Fruit fly (Drosophila melanogaster) whole organism, embryonic: ENCODE results near the gene CG11842.
A peak's percentile ranks its signal among the peaks of the same experiment; 100 is the strongest.

Experiments
- ATbp ChIP-seq: fragments of 200-800 bp; sonication (Bioruptor generic); optimal IDR thresholded peaks from 2 replicates; lab custom pipeline; 2017; ENCODE audit warnings: missing biosample characterization, mild to moderate bottlenecking, missing genetic modification characterization, missing genetic modification reagents
- Antp ChIP-seq: fragments of 200-800 bp; sonication (Bioruptor generic); optimal IDR thresholded peaks from 3 replicates; lab custom pipeline; 2016; ENCODE audit warnings: missing biosample characterization, missing genetic modification characterization
- C15 ChIP-seq: fragments of 200-800 bp; sonication (Bioruptor generic); IDR thresholded peaks from 3 replicates; pipeline ENCODE4 v1.3.6; 2022; ENCODE audit warnings: missing biosample characterization, missing genetic modification characterization
- CG10462 ChIP-seq: fragments of 200-800 bp; sonication (Bioruptor generic); optimal IDR thresholded peaks from 2 replicates; lab custom pipeline; 2016; ENCODE audit warnings: missing biosample characterization, missing genetic modification characterization
- CG12391 ChIP-seq: fragments of 200-800 bp; sonication (Bioruptor generic); optimal IDR thresholded peaks from 3 replicates; lab custom pipeline; 2018; ENCODE audit warnings: missing biosample characterization, mild to moderate bottlenecking, missing genetic modification characterization, moderate library complexity
- CG12769 ChIP-seq: fragments of 200-800 bp; sonication (Bioruptor generic); optimal IDR thresholded peaks from 2 replicates; lab custom pipeline; 2019; ENCODE audit warnings: missing biosample characterization, mild to moderate bottlenecking, missing genetic modification characterization, moderate library complexity
- CG13123 ChIP-seq: fragments of 200-800 bp; sonication (Bioruptor generic); optimal IDR thresholded peaks from 2 replicates; lab custom pipeline; 2016; ENCODE audit warnings: missing biosample characterization, missing genetic modification characterization
- CG13775 ChIP-seq: fragments of 200-800 bp; sonication (Bioruptor generic); optimal IDR thresholded peaks from 3 replicates; lab custom pipeline; 2017; ENCODE audit warnings: missing biosample characterization, mild to moderate bottlenecking, missing genetic modification characterization
- CG14014 ChIP-seq: fragments of 200-800 bp; sonication (Bioruptor generic); IDR thresholded peaks from 2 replicates; pipeline ENCODE4 v1.3.6; 2022; ENCODE audit warnings: missing biosample characterization, missing genetic modification characterization
- CG15479 ChIP-seq: fragments of 200-800 bp; sonication (Bioruptor generic); optimal IDR thresholded peaks from 3 replicates; lab custom pipeline; 2019; ENCODE audit warnings: missing biosample characterization, mild to moderate bottlenecking, missing genetic modification characterization, moderate library complexity
- CG15514 ChIP-seq: fragments of 200-800 bp; sonication (Bioruptor generic); optimal IDR thresholded peaks from 3 replicates; lab custom pipeline; 2017; ENCODE audit warnings: missing biosample characterization, missing genetic modification characterization, mild to moderate bottlenecking, moderate library complexity, missing genetic modification reagents
- CG18011 ChIP-seq: fragments of 200-800 bp; sonication (Bioruptor generic); optimal IDR thresholded peaks from 2 replicates; lab custom pipeline; 2017; ENCODE audit warnings: missing biosample characterization, missing genetic modification characterization, mild to moderate bottlenecking, moderate library complexity, missing genotype
- CG2202 ChIP-seq: fragments of 200-800 bp; sonication (Bioruptor generic); optimal IDR thresholded peaks from 2 replicates; lab custom pipeline; 2018; ENCODE audit warnings: missing biosample characterization, mild to moderate bottlenecking, missing genetic modification characterization
- CG31224 ChIP-seq: fragments of 200-800 bp; sonication (Bioruptor generic); IDR thresholded peaks from 2 replicates; pipeline ENCODE4 v1.3.6; 2022; ENCODE audit warnings: missing biosample characterization, missing genetic modification characterization
- CG34376 ChIP-seq: fragments of 200-800 bp; sonication (Bioruptor generic); optimal IDR thresholded peaks from 2 replicates; lab custom pipeline; 2018; ENCODE audit warnings: missing biosample characterization, mild to moderate bottlenecking, missing genetic modification characterization
- CG3726 ChIP-seq: fragments of 200-800 bp; sonication (Bioruptor generic); IDR thresholded peaks from 3 replicates; pipeline ENCODE4, ENCODE4 v1.3.6; 2022; ENCODE audit warnings: missing biosample characterization, missing genetic modification characterization
- CG4404 ChIP-seq: fragments of 200-800 bp; sonication (Bioruptor generic); IDR thresholded peaks from 2 replicates; pipeline ENCODE4 v1.3.6; 2022; ENCODE audit warnings: missing biosample characterization, missing genetic modification characterization
- CG6683 ChIP-seq: fragments of 200-800 bp; sonication (Bioruptor generic); optimal IDR thresholded peaks from 2 replicates; lab custom pipeline; 2017; ENCODE audit warnings: missing biosample characterization, mild to moderate bottlenecking, missing genetic modification characterization, missing genetic modification reagents
- CG7372 ChIP-seq: fragments of 200-800 bp; sonication (Bioruptor generic); IDR thresholded peaks from 2 replicates; pipeline ENCODE4 v1.3.6; 2022; ENCODE audit warnings: missing biosample characterization, missing genetic modification characterization
- CG7556 ChIP-seq: fragments of 200-800 bp; sonication (Bioruptor generic); optimal IDR thresholded peaks from 2 replicates; lab custom pipeline; 2017; ENCODE audit warnings: missing biosample characterization, mild to moderate bottlenecking, missing genetic modification characterization
- CG7745 ChIP-seq: fragments of 200-800 bp; sonication (Bioruptor generic); optimal IDR thresholded peaks from 2 replicates; lab custom pipeline; 2018; ENCODE audit warnings: missing biosample characterization, mild to moderate bottlenecking, missing genetic modification characterization, moderate library complexity
- CG9215 ChIP-seq: fragments of 200-800 bp; sonication (Bioruptor generic); IDR thresholded peaks from 2 replicates; pipeline ENCODE4 v1.3.6; 2022; ENCODE audit warnings: missing biosample characterization, missing genetic modification characterization
- Hand ChIP-seq: fragments of 200-800 bp; sonication (Bioruptor generic); optimal IDR thresholded peaks from 2 replicates; lab custom pipeline; 2017; ENCODE audit warnings: mild to moderate bottlenecking, missing biosample characterization, missing genetic modification reagents, missing genetic modification characterization
- Hmr ChIP-seq: fragments of 200-800 bp; sonication (Bioruptor generic); optimal IDR thresholded peaks from 3 replicates; lab custom pipeline; 2017; ENCODE audit warnings: mild to moderate bottlenecking, missing biosample characterization, missing genetic modification reagents, missing genetic modification characterization
- Hr78 ChIP-seq, 2 experiments: fragments of 200-800 bp in 1 of 2; fragments of >200 bp in 1 of 2; sonication (Bioruptor generic) in 1 of 2; optimal IDR thresholded peaks; 2 replicates each; lab custom pipeline; 2017 to 2019; ENCODE audit warnings: missing biosample characterization in 2 of 2, missing genetic modification characterization in 2 of 2, mild to moderate bottlenecking in 1 of 2, moderate library complexity in 1 of 2
- Kr ChIP-seq: fragments of 200-800 bp; sonication (Bioruptor generic); optimal IDR thresholded peaks from 2 replicates; lab custom pipeline; 2017; ENCODE audit warnings: missing biosample characterization, mild to moderate bottlenecking, missing genetic modification characterization
- NC2β ChIP-seq: fragments of 200-800 bp; sonication (Bioruptor generic); optimal IDR thresholded peaks from 2 replicates; lab custom pipeline; 2016; ENCODE audit warnings: missing biosample characterization, missing genetic modification characterization
- NK7.1 ChIP-seq: fragments of 200-800 bp; sonication (Bioruptor generic); optimal IDR thresholded peaks from 3 replicates; lab custom pipeline; 2016; ENCODE audit warnings: missing biosample characterization, missing genetic modification characterization
- Neu2 ChIP-seq: fragments of 200-800 bp; sonication (Bioruptor generic); optimal IDR thresholded peaks from 3 replicates; lab custom pipeline; 2016; ENCODE audit warnings: missing biosample characterization, missing genetic modification characterization, borderline replicate concordance
- Nf-YB ChIP-seq: fragments of 200-800 bp; sonication (Bioruptor generic); optimal IDR thresholded peaks from 3 replicates; lab custom pipeline; 2019; ENCODE audit warnings: missing biosample characterization, mild to moderate bottlenecking, missing genetic modification characterization, moderate library complexity
- PHDP ChIP-seq: fragments of 200-800 bp; sonication (Bioruptor generic); optimal IDR thresholded peaks from 3 replicates; lab custom pipeline; 2018; ENCODE audit warnings: missing biosample characterization, mild to moderate bottlenecking, missing genetic modification characterization, moderate library complexity
- Poxn ChIP-seq: fragments of 200-800 bp; sonication (Bioruptor generic); IDR thresholded peaks from 2 replicates; pipeline ENCODE4 v1.3.6; 2022; ENCODE audit warnings: missing biosample characterization, missing genetic modification characterization
- Sox102F ChIP-seq: fragments of 200-800 bp; sonication (Bioruptor generic); optimal IDR thresholded peaks from 2 replicates; lab custom pipeline; 2018; ENCODE audit warnings: missing biosample characterization, mild to moderate bottlenecking, missing genetic modification characterization, moderate library complexity
- Xbp1 ChIP-seq: fragments of 200-800 bp; sonication (Bioruptor generic); optimal IDR thresholded peaks from 3 replicates; lab custom pipeline; 2016; ENCODE audit warnings: missing biosample characterization, mild to moderate bottlenecking, missing genetic modification characterization
- ap ChIP-seq: fragments of 200-800 bp; sonication (Bioruptor generic); IDR thresholded peaks from 2 replicates; pipeline ENCODE4 v1.3.6; 2022; ENCODE audit warnings: missing biosample characterization, missing genetic modification characterization
- br ChIP-seq: fragments of >200 bp; optimal IDR thresholded peaks from 2 replicates; lab custom pipeline; 2017
- cas ChIP-seq: fragments of 200-800 bp; sonication (Bioruptor generic); IDR thresholded peaks from 2 replicates; pipeline ENCODE4 v1.3.6; 2022; ENCODE audit warnings: missing biosample characterization, missing genetic modification characterization
- caup ChIP-seq: fragments of 200-800 bp; sonication (Bioruptor generic); optimal IDR thresholded peaks from 3 replicates; lab custom pipeline; 2017; ENCODE audit warnings: missing biosample characterization, mild to moderate bottlenecking, missing genetic modification characterization, moderate library complexity; ENCODE audit not compliant: severe bottlenecking
- cg ChIP-seq: fragments of 200-800 bp; sonication (Bioruptor generic); optimal IDR thresholded peaks from 3 replicates; lab custom pipeline; 2019; ENCODE audit warnings: missing biosample characterization, mild to moderate bottlenecking, missing genetic modification characterization, moderate library complexity
- dm ChIP-seq: fragments of 200-800 bp; sonication (Bioruptor generic); optimal IDR thresholded peaks from 3 replicates; lab custom pipeline; 2016; ENCODE audit warnings: missing biosample characterization, missing genetic modification characterization
- hbn ChIP-seq: fragments of 200-800 bp; sonication (Bioruptor generic); IDR thresholded peaks from 2 replicates; pipeline ENCODE4 v1.3.6; 2022; ENCODE audit warnings: missing biosample characterization, missing genetic modification characterization; ENCODE audit not compliant: partially characterized antibody
- nerfin-1 ChIP-seq: fragments of 200-800 bp; sonication (Bioruptor generic); optimal IDR thresholded peaks from 3 replicates; lab custom pipeline; 2019; ENCODE audit warnings: missing biosample characterization, mild to moderate bottlenecking, missing genetic modification characterization, moderate library complexity
- nmo ChIP-seq: fragments of 200-800 bp; sonication (Bioruptor generic); optimal IDR thresholded peaks from 2 replicates; lab custom pipeline; 2018; ENCODE audit warnings: missing biosample characterization, mild to moderate bottlenecking, missing genetic modification characterization, moderate library complexity
- onecut ChIP-seq: fragments of 200-800 bp; sonication (Bioruptor generic); IDR thresholded peaks from 2 replicates; pipeline ENCODE4 v1.3.6; 2022; ENCODE audit warnings: missing biosample characterization, missing genetic modification characterization
- peb ChIP-seq: fragments of 200-800 bp; sonication (Bioruptor generic); IDR thresholded peaks from 2 replicates; pipeline ENCODE4 v1.3.6; 2022; ENCODE audit warnings: missing biosample characterization, missing genetic modification characterization
- phol ChIP-seq: fragments of 200-800 bp; sonication (Bioruptor generic); optimal IDR thresholded peaks from 3 replicates; lab custom pipeline; 2018; ENCODE audit warnings: missing biosample characterization, mild to moderate bottlenecking, missing genetic modification characterization, moderate library complexity
- rib ChIP-seq: fragments of 200-800 bp; sonication (Bioruptor generic); IDR thresholded peaks from 2 replicates; pipeline ENCODE4 v1.3.6; 2022; ENCODE audit warnings: missing biosample characterization, missing genetic modification characterization
- sim ChIP-seq: fragments of 200-800 bp; sonication (Bioruptor generic); IDR thresholded peaks from 2 replicates; pipeline ENCODE4 v1.3.6; 2022; ENCODE audit warnings: missing biosample characterization, missing genetic modification characterization
- slp2 ChIP-seq: fragments of 200-800 bp; sonication (Bioruptor generic); optimal IDR thresholded peaks from 2 replicates; lab custom pipeline; 2016; ENCODE audit warnings: missing biosample characterization, missing genetic modification characterization
- stwl ChIP-seq: fragments of 200-800 bp; sonication (Bioruptor generic); optimal IDR thresholded peaks from 3 replicates; lab custom pipeline; 2018; ENCODE audit warnings: missing biosample characterization, mild to moderate bottlenecking, missing genetic modification characterization, moderate library complexity
- toy ChIP-seq: fragments of 200-800 bp; sonication (Bioruptor generic); IDR thresholded peaks from 2 replicates; pipeline ENCODE4 v1.3.6; 2022; ENCODE audit warnings: missing biosample characterization, missing genetic modification characterization

The CG11842 gene

DNA sequence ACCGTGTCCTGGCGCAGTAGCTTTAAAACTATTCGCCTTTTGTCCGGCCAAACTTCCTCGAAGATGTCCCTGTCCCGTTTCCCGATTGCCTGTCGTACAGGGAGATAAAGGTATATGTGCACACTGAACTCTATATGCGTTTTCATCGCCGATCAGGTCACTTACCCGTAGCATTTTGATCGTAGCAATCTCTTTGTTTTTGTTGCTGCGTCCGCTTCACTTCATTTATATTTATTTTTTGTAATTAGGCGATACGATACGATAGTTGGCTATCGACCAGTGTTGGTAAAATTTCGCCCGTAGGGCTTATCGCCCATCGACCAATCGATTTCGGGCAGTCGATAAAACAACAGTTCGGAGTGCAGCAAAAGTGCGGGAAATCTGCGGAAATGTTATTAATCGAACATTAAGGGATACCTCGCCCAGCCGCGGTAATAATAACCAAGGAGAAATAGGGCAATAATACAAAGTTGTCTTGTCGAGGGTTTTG lies 10.3 kb downstream of the CG11842 start, which contains the start of the genes Cul5 and Bicra (continued):
- TF ChIP-seq caup (no peak), cas (GFP tag; lab: Robert Waterston, UW) (no peak), ap (no peak), Hand (GFP tag; lab: Kevin White, UChicago) (no peak), CG10462 (GFP tag; lab: Kevin White, UChicago) (no peak), C15 (no peak), stwl (peak; percentile 72), CG2202 (no peak), CG15514 (GFP tag; lab: Kevin White, UChicago) (peak; percentile 32), CG34376 (peak; percentile 35), Hmr (GFP tag; lab: Kevin White, UChicago) (no peak), Nf-YB (GFP tag; lab: Kevin White, UChicago) (no peak), CG12769 (tag; lab: Kevin White, UChicago) (no peak), Poxn (GFP tag; lab: Robert Waterston, UW) (no peak), Xbp1 (GFP tag; lab: Kevin White, UChicago) (no peak), CG3726 (GFP tag; lab: Robert Waterston, UW) (no peak), Kr (GFP tag; lab: Kevin White, UChicago) (no peak), CG4404 (GFP tag; lab: Robert Waterston, UW) (no peak), peb (GFP tag; lab: Robert Waterston, UW) (no peak), CG13775 (GFP tag; lab: Kevin White, UChicago) (no peak), CG18011 (GFP tag; lab: Kevin White, UChicago) (no peak), CG7372 (GFP tag; lab: Robert Waterston, UW) (no peak), ATbp (GFP tag; lab: Kevin White, UChicago) (no peak), phol (tag; lab: Kevin White, UChicago) (no peak), slp2 (no peak), Antp (GFP tag; lab: Kevin White, UChicago) (peak; percentile 3), hbn (GFP tag; lab: Robert Waterston, UW) (peak; percentile 87), PHDP (tag; lab: Kevin White, UChicago) (no peak), NK7.1 (no peak), CG7556 (GFP tag; lab: Kevin White, UChicago) (no peak), Hr78 (GFP tag; optimal IDR thresholded peaks at IDR 0.05; lab: Kevin White, UChicago) (no peak), CG9215 (no peak), Neu2 (GFP tag; lab: Kevin White, UChicago) (no peak), CG31224 (GFP tag; lab: Robert Waterston, UW) (no peak), toy (no peak), CG12391 (tag; lab: Kevin White, UChicago) (no peak), rib (no peak), CG7745 (tag; lab: Kevin White, UChicago) (no peak), nmo (GFP tag; lab: Kevin White, UChicago) (no peak), nerfin-1 (no peak), CG6683 (GFP tag; lab: Kevin White, UChicago) (no peak), onecut (GFP tag; lab: Robert Waterston, UW) (no peak; the same call in 1 of the 2 replicates), dm (GFP tag; lab: Kevin White, UChicago) (no peak), sim (GFP tag; lab: Robert Waterston, UW) (no peak), CG14014 (GFP tag; lab: Robert Waterston, UW) (no peak), cg (no peak), NC2β (peak; percentile 14), CG13123 (no peak), br (no peak), CG15479 (GFP tag; lab: Kevin White, UChicago) (no peak), Sox102F (GFP tag; lab: Kevin White, UChicago) (no peak)
